Worm (Caenorhabditis elegans): Measurements from ENCODE around the gene srx-128.

Gene srx-128

ce11 chrV:13856376-13856775, 19.1 kb downstream of the srx-128 start, which contains the start of gene srx-134 (continued):
- no peak for TF ChIP-seq repo-1 (tag; optimal IDR thresholded peaks at IDR 0.05)
- TF ChIP-seq tbp1 (GFP tag; optimal IDR thresholded peaks at IDR 0.05), result no peak

- TF ChIP-seq cebp-1 (GFP tag; IDR thresholded peaks at IDR 0.05) (no peak), cebp-1 (tag; optimal IDR thresholded peaks at IDR 0.05) (no peak), ztf-28 (GFP tag; IDR thresholded peaks at IDR 0.05) (no peak), snpc-1.3 (tag; optimal IDR thresholded peaks at IDR 0.05; ENCODE audit: insufficient read depth) (no peak)
These were observed 19.9 kb downstream of the srx-128 start, which contains the start of gene srx-136 for ce11 chrV:13857132-13857531. srx-136 (plus strand) TSS chrV:13857432.

- TF ChIP-seq gei-17 (GFP tag; optimal IDR thresholded peaks at IDR 0.05) (no peak), ztf-28 (GFP tag; IDR thresholded peaks at IDR 0.05) (no peak), nhr-120 (GFP tag; IDR thresholded peaks at IDR 0.05) (no peak), F39B2.1 (GFP tag; IDR thresholded peaks at IDR 0.05) (no peak), madf-6 (GFP tag; IDR thresholded peaks at IDR 0.05) (no peak), F55B11.4 (tag; optimal IDR thresholded peaks at IDR 0.05; ENCODE audit: borderline replicate concordance, insufficient read depth) (no peak), attf-5 (GFP tag; optimal IDR thresholded peaks at IDR 0.05) (no peak), mel-28 (tag; optimal IDR thresholded peaks at IDR 0.05; ENCODE audit: borderline replicate concordance) (no peak), zfh-2 (GFP tag; conservative IDR thresholded peaks at IDR 0.05) (no peak), hrde-1 (tag; optimal IDR thresholded peaks at IDR 0.05; ENCODE audit: borderline replicate concordance) (no peak), Y67H2A.10 (GFP tag; conservative IDR thresholded peaks at IDR 0.05) (no peak), rcor-1 (GFP tag; IDR thresholded peaks at IDR 0.05) (no peak), ztf-18 (tag; optimal IDR thresholded peaks at IDR 0.05) (no peak), rec-8 (tag; optimal IDR thresholded peaks at IDR 0.05) (no peak), lsl-1 (GFP tag; optimal IDR thresholded peaks at IDR 0.05) (no peak), pbrm-1 (GFP tag; IDR thresholded peaks at IDR 0.05) (no peak), lin-35 (GFP tag; optimal IDR thresholded peaks at IDR 0.05) (no peak), ztf-6 (GFP tag; IDR thresholded peaks at IDR 0.05) (no peak), F49E8.2 (tag; optimal IDR thresholded peaks at IDR 0.05; ENCODE audit: insufficient read depth) (no peak)
These were observed 21.6 kb downstream of the srx-128 start, which contains the start of gene srx-135 for ce11 chrV:13858906-13859305. srx-135 (plus strand) TSS chrV:13859206.

ce11 chrV:13862505-13862904, 25.2 kb downstream of the srx-128 start, which contains the start of gene srx-137:
srx-137 (plus strand) TSS chrV:13862805.
- TF ChIP-seq B0035.1 (tag; optimal IDR thresholded peaks at IDR 0.05) (no peak), rec-8 (tag; optimal IDR thresholded peaks at IDR 0.05) (no peak), snpc-3.4 (tag; optimal IDR thresholded peaks at IDR 0.05) (no peak), madf-8 (GFP tag; conservative IDR thresholded peaks at IDR 0.05) (no peak)

ce11 chrV:13863700-13864099, 26.4 kb downstream of the srx-128 start:
- no peak for TF ChIP-seq F33H1.4 (GFP tag; IDR thresholded peaks at IDR 0.05)

- TF ChIP-seq lin-54 (GFP tag; optimal IDR thresholded peaks at IDR 0.05) (no peak), aptf-2 (GFP tag; conservative IDR thresholded peaks at IDR 0.05) (no peak), egl-44 (GFP tag; IDR thresholded peaks at IDR 0.05) (no peak), lin-35 (GFP tag; optimal IDR thresholded peaks at IDR 0.05) (no peak), lsy-27 (tag; optimal IDR thresholded peaks at IDR 0.05; ENCODE audit: borderline replicate concordance, insufficient read depth) (no peak), C17E4.6 (GFP tag; IDR thresholded peaks at IDR 0.05) (no peak), Y95B8A.8 (GFP tag; IDR thresholded peaks at IDR 0.05) (no peak), zfh-2 (GFP tag; conservative IDR thresholded peaks at IDR 0.05) (no peak)
These were observed 29.1 kb downstream of the srx-128 start, which contains the start of gene nhr-175 for ce11 chrV:13866353-13866752. nhr-175 (plus strand) TSS chrV:13866691.

Data from whole organism, young adult.